Worm (Caenorhabditis elegans) whole organism, L1 larva: ENCODE results near the gene srj-1.

ENCODE experiments used
- fkh-10 ChIP-seq: sonication (generic microtip); optimal IDR thresholded peaks from 2 replicates; lab custom pipeline; 2017; ENCODE audit warnings: missing biosample characterization, missing genetic modification reagents, missing genetic modification characterization
- fkh-8 ChIP-seq: sonication (generic microtip); optimal IDR thresholded peaks from 2 replicates; lab custom pipeline; 2016; ENCODE audit warnings: mild to moderate bottlenecking, missing genetic modification characterization, missing compliant biosample characterization
- hlh-17 ChIP-seq: fragments of 200-800 bp; sonication (Bioruptor generic); optimal IDR thresholded peaks from 2 replicates; lab custom pipeline; 2018; ENCODE audit warnings: missing genetic modification characterization, mild to moderate bottlenecking, missing compliant biosample characterization, moderate library complexity, borderline replicate concordance
- lin-15B ChIP-seq: fragments of 150-350 bp; sonication (generic microtip); optimal IDR thresholded peaks from 3 replicates; lab custom pipeline; 2014; ENCODE audit warnings: missing biosample characterization, missing genetic modification characterization
- nhr-11 ChIP-seq: fragments of 150-350 bp; optimal IDR thresholded peaks from 2 replicates; lab custom pipeline; 2014; ENCODE audit warnings: missing biosample characterization, missing genetic modification characterization
- nhr-12 ChIP-seq: sonication (generic microtip); optimal IDR thresholded peaks from 2 replicates; lab custom pipeline; 2017; ENCODE audit warnings: missing biosample characterization, missing genetic modification characterization
- pqm-1 ChIP-seq: sonication (generic microtip); optimal IDR thresholded peaks from 3 replicates; lab custom pipeline; 2017; ENCODE audit warnings: missing biosample characterization, missing genetic modification characterization
- tbx-2 ChIP-seq: sonication (generic microtip); optimal IDR thresholded peaks from 2 replicates; lab custom pipeline; 2016; ENCODE audit warnings: missing genetic modification characterization, missing compliant biosample characterization
- ztf-11 ChIP-seq, 2 experiments: sonication (generic microtip); optimal IDR thresholded peaks; 2 replicates each; lab custom pipeline; 2016 to 2017; ENCODE audit warnings: missing genetic modification characterization in 2 of 2, missing biosample characterization in 1 of 2, missing compliant biosample characterization in 1 of 2

DNA sequence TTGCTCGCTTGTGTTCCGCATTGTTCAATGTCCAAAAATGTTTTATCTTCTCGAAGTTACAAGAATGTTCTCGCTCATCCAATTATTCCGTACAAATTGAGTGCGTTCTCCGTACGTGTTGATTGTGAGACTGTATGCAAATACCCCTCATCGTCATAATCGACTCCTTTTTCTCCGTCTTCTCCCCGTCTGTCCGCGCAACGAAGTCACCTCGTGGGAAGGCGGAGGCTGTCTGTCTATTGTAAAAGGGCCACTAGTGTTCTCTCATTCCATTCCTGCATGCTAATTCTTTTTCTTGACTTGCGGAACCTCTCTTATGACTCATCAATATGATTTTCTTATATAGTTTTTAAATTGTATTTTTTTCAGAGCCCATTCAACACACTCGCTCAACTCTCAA is 4.9 kb upstream of the srj-1 start, which contains the start of gene ZK829.9:
- TF ChIP-seq nhr-12 (tag; lab: Kevin White, UChicago): no peak
- no peak for TF ChIP-seq nhr-11 (tag; lab: Kevin White, UChicago)
- TF ChIP-seq fkh-8 (tag; lab: Kevin White, UChicago): no peak
- no peak for TF ChIP-seq hlh-17
- no peak for TF ChIP-seq pqm-1 (tag; lab: Kevin White, UChicago)
- no peak for TF ChIP-seq fkh-10
- no peak for TF ChIP-seq lin-15B (tag; lab: Kevin White, UChicago)
- TF ChIP-seq tbx-2 (tag; lab: Kevin White, UChicago): no peak
- TF ChIP-seq ztf-11 (tag; optimal IDR thresholded peaks at IDR 0.05; lab: Kevin White, UChicago): no peak
